Fruit fly (Drosophila melanogaster) whole organism, embryonic: ENCODE data around the gene CG10481.
A peak's percentile ranks its signal among the peaks of the same experiment; 100 is the strongest.

Experiments used
- Asciz ChIP-seq: fragments of 200-800 bp; sonication (Bioruptor generic); optimal IDR thresholded peaks from 2 replicates; lab custom pipeline; 2017; ENCODE audit warnings: missing biosample characterization, mild to moderate bottlenecking, missing genetic modification characterization, missing genetic modification reagents
- Atf3 ChIP-seq: fragments of 200-800 bp; sonication (Bioruptor generic); optimal IDR thresholded peaks from 3 replicates; lab custom pipeline; 2016; ENCODE audit warnings: missing biosample characterization, missing genetic modification characterization
- Bdp1 ChIP-seq: fragments of 200-800 bp; sonication (Bioruptor generic); optimal IDR thresholded peaks from 3 replicates; lab custom pipeline; 2016; ENCODE audit warnings: missing biosample characterization, missing genetic modification characterization
- Blimp-1 ChIP-seq: fragments of 200-800 bp; sonication (Bioruptor generic); optimal IDR thresholded peaks from 3 replicates; lab custom pipeline; 2018; ENCODE audit warnings: missing biosample characterization, missing genetic modification characterization, mild to moderate bottlenecking, moderate library complexity, missing genetic modification reagents
- CG11398 ChIP-seq: fragments of 200-800 bp; sonication (Bioruptor generic); optimal IDR thresholded peaks from 2 replicates; lab custom pipeline; 2016; ENCODE audit warnings: missing biosample characterization, missing genetic modification characterization
- CG12104 ChIP-seq: fragments of 200-800 bp; sonication (Bioruptor generic); optimal IDR thresholded peaks from 3 replicates; lab custom pipeline; 2016; ENCODE audit warnings: missing biosample characterization, missing genetic modification characterization
- CG12769 ChIP-seq: fragments of 200-800 bp; sonication (Bioruptor generic); optimal IDR thresholded peaks from 2 replicates; lab custom pipeline; 2019; ENCODE audit warnings: missing biosample characterization, mild to moderate bottlenecking, missing genetic modification characterization, moderate library complexity
- CG14050 ChIP-seq: fragments of 200-800 bp; sonication (Bioruptor generic); IDR thresholded peaks from 3 replicates; pipeline ENCODE4 v1.3.6; 2022; ENCODE audit warnings: missing biosample characterization, missing genetic modification characterization
- CG14965 ChIP-seq: fragments of 200-800 bp; sonication (Bioruptor generic); optimal IDR thresholded peaks from 2 replicates; lab custom pipeline; 2016; ENCODE audit warnings: missing biosample characterization, missing genetic modification characterization, borderline replicate concordance
- CG15011 ChIP-seq: fragments of 200-800 bp; sonication (Bioruptor generic); optimal IDR thresholded peaks from 3 replicates; lab custom pipeline; 2018; ENCODE audit warnings: missing biosample characterization, mild to moderate bottlenecking, missing genetic modification characterization
- CG17385 ChIP-seq: fragments of 200-800 bp; sonication (Bioruptor generic); optimal IDR thresholded peaks from 3 replicates; lab custom pipeline; 2018; ENCODE audit warnings: missing biosample characterization, mild to moderate bottlenecking, missing genetic modification characterization
- CG1832 ChIP-seq: fragments of 200-800 bp; sonication (Bioruptor generic); optimal IDR thresholded peaks from 2 replicates; lab custom pipeline; 2017; ENCODE audit warnings: missing biosample characterization, mild to moderate bottlenecking, missing genetic modification characterization, inconsistent platforms
- CG18619 ChIP-seq: fragments of 200-800 bp; sonication (Bioruptor generic); optimal IDR thresholded peaks from 3 replicates; lab custom pipeline; 2017; ENCODE audit warnings: missing biosample characterization, mild to moderate bottlenecking, missing genetic modification characterization
- CG2889 ChIP-seq: fragments of 200-800 bp; sonication (Bioruptor generic); IDR thresholded peaks from 3 replicates; pipeline ENCODE4 v1.3.6; 2022; ENCODE audit warnings: missing biosample characterization, missing genetic modification characterization
- CG31224 ChIP-seq: fragments of 200-800 bp; sonication (Bioruptor generic); IDR thresholded peaks from 2 replicates; pipeline ENCODE4 v1.3.6; 2022; ENCODE audit warnings: missing biosample characterization, missing genetic modification characterization
- CG32532 ChIP-seq: fragments of 200-800 bp; sonication (Bioruptor generic); IDR thresholded peaks from 2 replicates; pipeline ENCODE4 v1.3.6; 2022; ENCODE audit warnings: missing biosample characterization, missing genetic modification characterization
- CG4328 ChIP-seq: fragments of 200-800 bp; sonication (Bioruptor generic); optimal IDR thresholded peaks from 3 replicates; lab custom pipeline; 2017; ENCODE audit warnings: missing biosample characterization, missing genetic modification reagents, missing genetic modification characterization
- CG6654 ChIP-seq: fragments of 200-800 bp; sonication (Bioruptor generic); optimal IDR thresholded peaks from 2 replicates; lab custom pipeline; 2017; ENCODE audit warnings: missing biosample characterization, mild to moderate bottlenecking, missing genetic modification characterization
- CG7357 ChIP-seq: fragments of 200-800 bp; sonication (Bioruptor generic); IDR thresholded peaks from 3 replicates; pipeline ENCODE4 v1.3.6; 2022; ENCODE audit warnings: missing biosample characterization, missing genetic modification characterization
- CG7786 ChIP-seq: fragments of 200-800 bp; sonication (Bioruptor generic); optimal IDR thresholded peaks from 2 replicates; lab custom pipeline; 2016; ENCODE audit warnings: missing biosample characterization, missing genetic modification characterization
- CG8089 ChIP-seq: fragments of 200-800 bp; sonication (Bioruptor generic); optimal IDR thresholded peaks from 3 replicates; lab custom pipeline; 2016; ENCODE audit warnings: missing biosample characterization, missing genetic modification characterization
- Camta ChIP-seq: fragments of 200-800 bp; sonication (Bioruptor generic); optimal IDR thresholded peaks from 2 replicates; lab custom pipeline; 2016; ENCODE audit warnings: missing biosample characterization, missing genetic modification characterization
- Dad ChIP-seq: fragments of 200-800 bp; sonication (Bioruptor generic); optimal IDR thresholded peaks from 3 replicates; lab custom pipeline; 2016; ENCODE audit warnings: missing biosample characterization, missing genetic modification characterization
- Doc3 ChIP-seq: fragments of 200-800 bp; sonication (Bioruptor generic); IDR thresholded peaks from 3 replicates; pipeline ENCODE4 v1.3.6; 2022; ENCODE audit warnings: missing biosample characterization, missing genetic modification characterization; ENCODE audit not compliant: partially characterized antibody
- E2f1 ChIP-seq: fragments of 200-800 bp; sonication (Bioruptor generic); IDR thresholded peaks from 2 replicates; pipeline ENCODE4 v1.3.6; 2022; ENCODE audit warnings: missing biosample characterization, missing genetic modification characterization
- Gug ChIP-seq: fragments of 200-800 bp; sonication (Bioruptor generic); IDR thresholded peaks from 4 replicates; pipeline ENCODE4 v1.3.6; 2022; ENCODE audit warnings: missing biosample characterization, missing genetic modification characterization
- HLH3B ChIP-seq: fragments of 200-800 bp; sonication (Bioruptor generic); IDR thresholded peaks from 2 replicates; pipeline ENCODE4 v1.3.6; 2022; ENCODE audit warnings: missing biosample characterization, missing genetic modification characterization
- HLH54F ChIP-seq: fragments of 200-800 bp; sonication (Bioruptor generic); optimal IDR thresholded peaks from 3 replicates; lab custom pipeline; 2016; ENCODE audit warnings: missing biosample characterization, missing genetic modification characterization
- Hmx ChIP-seq: fragments of 200-800 bp; sonication (Bioruptor generic); optimal IDR thresholded peaks from 2 replicates; lab custom pipeline; 2016; ENCODE audit warnings: missing biosample characterization, missing genetic modification characterization
- Med ChIP-seq: fragments of 200-800 bp; sonication (Bioruptor generic); peaks from one replicate; lab custom pipeline; 2016; ENCODE audit warnings: missing biosample characterization, missing genetic modification characterization, mild to moderate bottlenecking, inconsistent platforms, moderate library complexity
- Sry-δ ChIP-seq: fragments of 200-800 bp; sonication (Bioruptor generic); optimal IDR thresholded peaks from 2 replicates; lab custom pipeline; 2016; ENCODE audit warnings: missing biosample characterization, missing genetic modification characterization
- Usf ChIP-seq: fragments of 200-800 bp; sonication (Bioruptor generic); optimal IDR thresholded peaks from 2 replicates; lab custom pipeline; 2017; ENCODE audit warnings: missing genotype, missing biosample characterization, missing genetic modification characterization
- ase ChIP-seq: fragments of 200-800 bp; sonication (Bioruptor generic); IDR thresholded peaks from 3 replicates; pipeline ENCODE4 v1.3.6; 2022; ENCODE audit warnings: missing biosample characterization, missing genetic modification characterization
- cad ChIP-seq: fragments of >200 bp; optimal IDR thresholded peaks from 2 replicates; lab custom pipeline; 2017; ENCODE audit warnings: missing biosample characterization, missing genetic modification characterization
- ci ChIP-seq: fragments of 200-800 bp; sonication (Bioruptor generic); IDR thresholded peaks from 3 replicates; pipeline ENCODE4 v1.3.6; 2022; ENCODE audit warnings: missing biosample characterization, missing genetic modification characterization
- ewg ChIP-seq: fragments of 200-800 bp; sonication (Bioruptor generic); optimal IDR thresholded peaks from 3 replicates; lab custom pipeline; 2017; ENCODE audit warnings: mild to moderate bottlenecking, missing biosample characterization, missing genetic modification reagents, missing genetic modification characterization
- fd3F ChIP-seq: fragments of 200-800 bp; sonication (Bioruptor generic); optimal IDR thresholded peaks from 2 replicates; lab custom pipeline; 2018; ENCODE audit warnings: missing biosample characterization, mild to moderate bottlenecking, missing genetic modification characterization, moderate library complexity
- ken ChIP-seq: fragments of 200-800 bp; sonication (Bioruptor generic); IDR thresholded peaks from 3 replicates; pipeline ENCODE4 v1.3.6; 2022; ENCODE audit warnings: missing biosample characterization, missing genetic modification characterization
- kni ChIP-seq: fragments of 200-800 bp; sonication (Bioruptor generic); optimal IDR thresholded peaks from 3 replicates; lab custom pipeline; 2017; ENCODE audit warnings: mild to moderate bottlenecking, missing biosample characterization, missing genetic modification reagents, missing genetic modification characterization
- lab ChIP-seq: fragments of 200-800 bp; sonication (Bioruptor generic); optimal IDR thresholded peaks from 3 replicates; lab custom pipeline; 2017; ENCODE audit warnings: missing biosample characterization, missing genetic modification characterization, mild to moderate bottlenecking, moderate library complexity, missing genetic modification reagents
- lbe ChIP-seq: fragments of 200-800 bp; sonication (Bioruptor generic); optimal IDR thresholded peaks from 2 replicates; lab custom pipeline; 2016; ENCODE audit warnings: missing biosample characterization, mild to moderate bottlenecking, missing genetic modification characterization
- lov ChIP-seq, 2 experiments: fragments of 200-800 bp in 1 of 2; fragments of >200 bp in 1 of 2; sonication (Bioruptor generic) in 1 of 2; IDR thresholded peaks in 1 of 2; optimal IDR thresholded peaks in 1 of 2; 2 replicates in 1 of 2; 3 replicates in 1 of 2; pipeline versions ENCODE4 v1.3.6 to Lab custom; 2017 to 2022; ENCODE audit warnings: missing biosample characterization in 1 of 2, missing genetic modification characterization in 1 of 2
- nom ChIP-seq: fragments of 200-800 bp; sonication (Bioruptor generic); optimal IDR thresholded peaks from 2 replicates; lab custom pipeline; 2017; ENCODE audit warnings: missing biosample characterization, missing genetic modification characterization, mild to moderate bottlenecking, moderate library complexity, missing genetic modification reagents
- pros ChIP-seq: fragments of 200-800 bp; sonication (Bioruptor generic); optimal IDR thresholded peaks from 3 replicates; lab custom pipeline; 2019; ENCODE audit warnings: missing biosample characterization, mild to moderate bottlenecking, missing genetic modification characterization, moderate library complexity
- sens ChIP-seq: fragments of 200-800 bp; sonication (Bioruptor generic); peaks from one replicate; lab custom pipeline; 2016; ENCODE audit warnings: missing biosample characterization, missing genetic modification characterization
- slou ChIP-seq: fragments of 200-800 bp; sonication (Bioruptor generic); optimal IDR thresholded peaks from 3 replicates; lab custom pipeline; 2016; ENCODE audit warnings: missing biosample characterization, missing genetic modification characterization
- tio ChIP-seq: fragments of 200-800 bp; sonication (Bioruptor generic); optimal IDR thresholded peaks from 2 replicates; lab custom pipeline; 2017; ENCODE audit warnings: missing biosample characterization, missing genetic modification characterization, inconsistent platforms
- trem ChIP-seq: fragments of 200-800 bp; optimal IDR thresholded peaks from 3 replicates; lab custom pipeline; 2019; ENCODE audit warnings: missing biosample characterization, mild to moderate bottlenecking, missing genetic modification characterization, moderate library complexity
- unc-4 ChIP-seq: fragments of 200-800 bp; sonication (Bioruptor generic); IDR thresholded peaks from 2 replicates; pipeline ENCODE4 v1.3.6; 2022; ENCODE audit warnings: missing biosample characterization, missing genetic modification characterization; ENCODE audit not compliant: partially characterized antibody
- wdn ChIP-seq: fragments of 200-800 bp; sonication (Bioruptor generic); IDR thresholded peaks from 2 replicates; pipeline ENCODE4 v1.3.6; 2022; ENCODE audit warnings: missing biosample characterization, missing genetic modification characterization

CG10481 gene

DNA sequence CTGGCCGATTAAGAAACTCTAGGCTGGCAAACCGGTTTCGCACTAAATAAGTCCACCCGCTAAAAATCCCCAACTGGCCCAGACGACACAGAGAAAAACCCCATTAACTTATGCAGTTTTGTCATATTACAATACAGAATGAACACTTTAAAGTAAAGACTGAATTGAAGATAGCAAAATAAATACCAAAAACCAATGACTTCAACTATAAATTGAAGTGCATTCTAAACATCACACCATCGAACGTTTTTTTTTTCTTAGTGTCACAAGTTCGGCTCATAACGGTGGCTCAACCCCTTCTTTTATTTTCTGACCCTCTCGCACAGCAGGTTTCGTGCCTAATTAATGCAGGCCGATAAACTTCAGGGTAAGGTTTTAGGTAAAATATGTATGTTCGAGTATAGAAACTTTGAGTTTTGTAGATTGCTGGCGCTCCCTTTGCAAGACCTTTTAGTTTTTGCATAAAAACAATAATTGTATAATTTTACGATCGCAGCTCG lies 49.1 kb upstream of the CG10481 start (continued):
- TF ChIP-seq unc-4 (GFP tag; lab: Robert Waterston, UW) (no peak), CG7786 (GFP tag; lab: Kevin White, UChicago) (peak; percentile 89), CG12104 (GFP tag; lab: Kevin White, UChicago) (no peak), Camta (GFP tag; lab: Kevin White, UChicago) (peak; percentile 85), CG12769 (tag; lab: Kevin White, UChicago) (peak; percentile 92), trem (tag; lab: Kevin White, UChicago) (peak; percentile 20), Gug (GFP tag; lab: Robert Waterston, UW) (peak; percentile 86), tio (GFP tag; lab: Kevin White, UChicago) (peak; percentile 69), cad (GFP tag; lab: Kevin White, UChicago) (no peak), Dad (GFP tag; lab: Kevin White, UChicago) (peak; percentile 53), lab (GFP tag; lab: Kevin White, UChicago) (peak; percentile 89), CG31224 (peak; percentile 88), Usf (peak; percentile 49), HLH54F (GFP tag; lab: Kevin White, UChicago) (peak; percentile 88), ken (GFP tag; lab: Robert Waterston, UW) (peak; percentile 79), CG7357 (GFP tag; lab: Robert Waterston, UW) (peak; percentile 84), CG4328 (GFP tag; lab: Kevin White, UChicago) (no peak), CG14965 (GFP tag; lab: Kevin White, UChicago) (no peak), Atf3 (GFP tag; lab: Kevin White, UChicago) (peak; percentile 73), E2f1 (GFP tag; lab: Robert Waterston, UW) (peak; percentile 92), CG11398 (GFP tag; lab: Kevin White, UChicago) (peak; percentile 80), CG18619 (GFP tag; lab: Kevin White, UChicago) (peak; percentile 79), Doc3 (GFP tag; lab: Robert Waterston, UW) (no peak), pros (GFP tag; lab: Kevin White, UChicago) (no peak), fd3F (GFP tag; lab: Kevin White, UChicago) (peak; percentile 80), CG2889 (GFP tag; lab: Robert Waterston, UW) (peak; percentile 87), nom (GFP tag; lab: Kevin White, UChicago) (peak; percentile 76), ci (GFP tag; lab: Robert Waterston, UW) (peak; percentile 93), CG1832 (GFP tag; lab: Kevin White, UChicago) (no peak), Bdp1 (GFP tag; lab: Kevin White, UChicago) (peak; percentile 70), lbe (peak; percentile 68), kni (GFP tag; lab: Kevin White, UChicago) (peak; percentile 37), slou (GFP tag; lab: Kevin White, UChicago) (peak; percentile 27), Hmx (peak; percentile 35), Blimp-1 (GFP tag; lab: Kevin White, UChicago) (peak; percentile 82), ewg (GFP tag; lab: Kevin White, UChicago) (peak; percentile 71), Sry-δ (GFP tag; lab: Kevin White, UChicago) (no peak), lov (optimal IDR thresholded peaks at IDR 0.05; lab: Kevin White, UChicago) (no peak), lov (GFP tag; IDR thresholded peaks at IDR 0.05; lab: Robert Waterston, UW) (peak; percentile 83), Asciz (GFP tag; lab: Kevin White, UChicago) (peak; percentile 68), wdn (GFP tag; lab: Robert Waterston, UW) (peak; percentile 87), CG6654 (GFP tag; lab: Kevin White, UChicago) (peak; percentile 38), CG32532 (GFP tag; lab: Robert Waterston, UW) (peak; percentile 95), Med (GFP tag; lab: Kevin White, UChicago) (peak; percentile 85), CG8089 (GFP tag; lab: Kevin White, UChicago) (peak; percentile 75), HLH3B (GFP tag; lab: Robert Waterston, UW) (peak; percentile 86), ase (GFP tag; lab: Robert Waterston, UW) (peak; percentile 84), sens (peak; percentile 96), CG14050 (peak; percentile 84), CG15011 (GFP tag; lab: Kevin White, UChicago) (peak; percentile 60), CG17385 (GFP tag; lab: Kevin White, UChicago) (peak; percentile 81)
